Worm (Caenorhabditis elegans) whole organism, L2 larva: ENCODE measurements around the gene nduv-2.

ENCODE experiments used
- C34F6.9 ChIP-seq: fragments of 150-350 bp; optimal IDR thresholded peaks from 2 replicates; lab custom pipeline; 2014; ENCODE audit warnings: missing biosample characterization, missing genetic modification characterization
- F13H6.1 ChIP-seq: sonication (generic microtip); optimal IDR thresholded peaks from 2 replicates; lab custom pipeline; 2016; ENCODE audit warnings: missing genetic modification characterization, missing compliant biosample characterization
- R02D3.7 ChIP-seq: fragments of 150-350 bp; optimal IDR thresholded peaks from 2 replicates; lab custom pipeline; 2014; ENCODE audit warnings: missing biosample characterization, missing genetic modification characterization
- Y55F3AM.14 ChIP-seq: fragments of 200-800 bp; sonication (Bioruptor generic); optimal IDR thresholded peaks from 2 replicates; lab custom pipeline; 2018; ENCODE audit warnings: mild to moderate bottlenecking, missing genetic modification characterization, missing compliant biosample characterization
- ZK546.5 ChIP-seq: sonication (generic microtip); optimal IDR thresholded peaks from 2 replicates; lab custom pipeline; 2017; ENCODE audit warnings: missing biosample characterization, missing genetic modification characterization
- alr-1 ChIP-seq: fragments of 150-350 bp; optimal IDR thresholded peaks from 2 replicates; lab custom pipeline; 2014; ENCODE audit warnings: missing biosample characterization, missing genetic modification characterization
- aly-2 ChIP-seq: fragments of 150-350 bp; optimal IDR thresholded peaks from 2 replicates; lab custom pipeline; 2014; ENCODE audit warnings: missing biosample characterization, missing genetic modification characterization
- ama-1 ChIP-seq: fragments of 150-350 bp; optimal IDR thresholded peaks from 2 replicates; lab custom pipeline; 2018; ENCODE audit warnings: inconsistent platforms
- blmp-1 ChIP-seq: sonication (generic microtip); optimal IDR thresholded peaks from 2 replicates; lab custom pipeline; 2017; ENCODE audit warnings: missing genetic modification characterization, mild to moderate bottlenecking, missing compliant biosample characterization, antibody characterized with exemption, moderate library complexity; ENCODE audit not compliant: insufficient read depth
- ceh-16 ChIP-seq: fragments of 150-350 bp; optimal IDR thresholded peaks from 2 replicates; lab custom pipeline; 2014; ENCODE audit warnings: missing biosample characterization, missing genetic modification characterization
- ceh-82 ChIP-seq: fragments of 150-350 bp; optimal IDR thresholded peaks from 2 replicates; lab custom pipeline; 2014; ENCODE audit warnings: missing biosample characterization, missing genetic modification characterization
- crh-2 ChIP-seq: sonication (generic microtip); optimal IDR thresholded peaks from 2 replicates; lab custom pipeline; 2017; ENCODE audit warnings: missing biosample characterization, missing genetic modification characterization
- egl-27 ChIP-seq: sonication (generic microtip); optimal IDR thresholded peaks from 3 replicates; lab custom pipeline; 2017; ENCODE audit warnings: missing biosample characterization, missing genetic modification reagents, missing genetic modification characterization
- elt-1 ChIP-seq: fragments of 150-350 bp; optimal IDR thresholded peaks from 2 replicates; lab custom pipeline; 2014; ENCODE audit warnings: missing biosample characterization, missing genetic modification characterization
- elt-3 ChIP-seq: sonication (generic microtip); optimal IDR thresholded peaks from 2 replicates; lab custom pipeline; 2017; ENCODE audit warnings: missing biosample characterization, missing genetic modification characterization
- fos-1 ChIP-seq: fragments of 150-350 bp; optimal IDR thresholded peaks from 2 replicates; lab custom pipeline; 2014; ENCODE audit warnings: missing biosample characterization, missing genetic modification characterization
- gmeb-1 ChIP-seq: fragments of 150-350 bp; optimal IDR thresholded peaks from 2 replicates; lab custom pipeline; 2014; ENCODE audit warnings: missing biosample characterization, missing genetic modification characterization
- lin-11 ChIP-seq: fragments of 150-350 bp; sonication (generic microtip); optimal IDR thresholded peaks from 2 replicates; lab custom pipeline; 2014; ENCODE audit warnings: missing biosample characterization, missing genetic modification characterization, inconsistent platforms, mixed read lengths
- lin-13 ChIP-seq: fragments of 150-350 bp; optimal IDR thresholded peaks from 2 replicates; lab custom pipeline; 2014; ENCODE audit warnings: missing biosample characterization, missing genetic modification reagents, missing genetic modification characterization
- lin-39 ChIP-seq: fragments of 150-350 bp; optimal IDR thresholded peaks from 2 replicates; lab custom pipeline; 2014; ENCODE audit warnings: missing biosample characterization, missing genetic modification reagents, missing genetic modification characterization
- lsy-2 ChIP-seq, 2 experiments: fragments of 150-350 bp in 1 of 2; sonication (generic microtip) in 1 of 2; optimal IDR thresholded peaks; 2 replicates each; lab custom pipeline; 2014 to 2017; ENCODE audit warnings: missing biosample characterization in 2 of 2, missing genetic modification characterization in 2 of 2
- mab-5 ChIP-seq: fragments of 150-350 bp; optimal IDR thresholded peaks from 2 replicates; lab custom pipeline; 2014; ENCODE audit warnings: missing biosample characterization, missing genetic modification characterization
- mbf-1 ChIP-seq: sonication (generic microtip); optimal IDR thresholded peaks from 2 replicates; lab custom pipeline; 2017; ENCODE audit warnings: missing biosample characterization, missing genetic modification characterization
- mdl-1 ChIP-seq, 2 experiments: fragments of 150-350 bp in 1 of 2; sonication (generic microtip) in 1 of 2; optimal IDR thresholded peaks; 2 replicates each; lab custom pipeline; 2017; ENCODE audit warnings: missing biosample characterization in 2 of 2, missing genetic modification characterization in 2 of 2
- nhr-10 ChIP-seq: sonication (generic microtip); optimal IDR thresholded peaks from 2 replicates; lab custom pipeline; 2017; ENCODE audit warnings: missing biosample characterization, missing genetic modification characterization
- nhr-11 ChIP-seq: fragments of 150-350 bp; optimal IDR thresholded peaks from 2 replicates; lab custom pipeline; 2014; ENCODE audit warnings: missing biosample characterization, missing genetic modification characterization
- nhr-12 ChIP-seq: fragments of 150-350 bp; optimal IDR thresholded peaks from 2 replicates; lab custom pipeline; 2014; ENCODE audit warnings: missing biosample characterization, missing genetic modification characterization
- nhr-129 ChIP-seq: fragments of 150-350 bp; optimal IDR thresholded peaks from 2 replicates; lab custom pipeline; 2014; ENCODE audit warnings: missing biosample characterization, missing genetic modification characterization
- nhr-21 ChIP-seq: fragments of 150-350 bp; optimal IDR thresholded peaks from 2 replicates; lab custom pipeline; 2014; ENCODE audit warnings: missing biosample characterization, missing genetic modification characterization
- nhr-23 ChIP-seq: fragments of 150-350 bp; optimal IDR thresholded peaks from 2 replicates; lab custom pipeline; 2014; ENCODE audit warnings: missing biosample characterization, missing genetic modification reagents, missing genetic modification characterization
- nhr-237 ChIP-seq: fragments of 150-350 bp; optimal IDR thresholded peaks from 2 replicates; lab custom pipeline; 2014; ENCODE audit warnings: missing biosample characterization, missing genetic modification characterization
- nhr-25 ChIP-seq: fragments of 150-350 bp; sonication (generic microtip); optimal IDR thresholded peaks from 3 replicates; lab custom pipeline; 2014; ENCODE audit warnings: missing biosample characterization, missing genetic modification characterization
- nhr-6 ChIP-seq: fragments of 150-350 bp; optimal IDR thresholded peaks from 2 replicates; lab custom pipeline; 2014; ENCODE audit warnings: missing biosample characterization, missing genetic modification characterization
- nhr-77 ChIP-seq: fragments of 150-350 bp; optimal IDR thresholded peaks from 2 replicates; lab custom pipeline; 2014; ENCODE audit warnings: missing biosample characterization, missing genetic modification characterization
- peb-1 ChIP-seq: fragments of 150-350 bp; optimal IDR thresholded peaks from 2 replicates; lab custom pipeline; 2014; ENCODE audit warnings: missing biosample characterization, missing genetic modification characterization
- sem-4 ChIP-seq: fragments of 150-350 bp; optimal IDR thresholded peaks from 2 replicates; lab custom pipeline; 2014; ENCODE audit warnings: missing biosample characterization, missing genetic modification reagents, missing genetic modification characterization
- skn-1 ChIP-seq: sonication (generic microtip); optimal IDR thresholded peaks from 2 replicates; lab custom pipeline; 2017; ENCODE audit warnings: missing biosample characterization, missing genetic modification characterization
- sma-3 ChIP-seq: sonication (generic microtip); optimal IDR thresholded peaks from 2 replicates; lab custom pipeline; 2016; ENCODE audit warnings: missing genetic modification reagents, missing genetic modification characterization, missing compliant biosample characterization
- sma-9 ChIP-seq, 2 experiments: fragments of 150-350 bp in 1 of 2; sonication (generic microtip) in 1 of 2; optimal IDR thresholded peaks; 2 replicates each; lab custom pipeline; 2014 to 2016; ENCODE audit warnings: missing genetic modification characterization in 2 of 2, mild to moderate bottlenecking in 1 of 2, missing biosample characterization in 1 of 2, missing compliant biosample characterization in 1 of 2, missing genetic modification reagents in 1 of 2, moderate library complexity in 1 of 2
- snpc-4 ChIP-seq: fragments of 150-350 bp; optimal IDR thresholded peaks from 2 replicates; lab custom pipeline; 2014; ENCODE audit warnings: missing biosample characterization, missing genetic modification characterization
- unc-39 ChIP-seq: fragments of 150-350 bp; optimal IDR thresholded peaks from 2 replicates; lab custom pipeline; 2014; ENCODE audit warnings: missing biosample characterization, missing genetic modification characterization
- unc-55 ChIP-seq: fragments of 150-350 bp; sonication (generic microtip); optimal IDR thresholded peaks from 3 replicates; lab custom pipeline; 2014; ENCODE audit warnings: missing biosample characterization, missing genetic modification reagents, missing genetic modification characterization
- unc-62 ChIP-seq: fragments of 150-350 bp; optimal IDR thresholded peaks from 2 replicates; lab custom pipeline; 2014; ENCODE audit warnings: missing biosample characterization, missing genetic modification reagents, missing genetic modification characterization
- zag-1 ChIP-seq: fragments of 150-350 bp; optimal IDR thresholded peaks from 2 replicates; lab custom pipeline; 2014; ENCODE audit warnings: missing biosample characterization, missing genetic modification characterization
- ztf-1 ChIP-seq: fragments of 200-800 bp; sonication (Bioruptor generic); conservative IDR thresholded peaks from 2 replicates; pipeline ENCODE4 v1.3.6; 2022; ENCODE audit warnings: missing genetic modification characterization, missing compliant biosample characterization
- ztf-11 ChIP-seq: sonication (generic microtip); optimal IDR thresholded peaks from 2 replicates; lab custom pipeline; 2017; ENCODE audit warnings: missing biosample characterization, missing genetic modification characterization
- ztf-4 ChIP-seq: fragments of 150-350 bp; optimal IDR thresholded peaks from 2 replicates; lab custom pipeline; 2014; ENCODE audit warnings: missing biosample characterization, missing genetic modification characterization

The nduv-2 gene

DNA sequence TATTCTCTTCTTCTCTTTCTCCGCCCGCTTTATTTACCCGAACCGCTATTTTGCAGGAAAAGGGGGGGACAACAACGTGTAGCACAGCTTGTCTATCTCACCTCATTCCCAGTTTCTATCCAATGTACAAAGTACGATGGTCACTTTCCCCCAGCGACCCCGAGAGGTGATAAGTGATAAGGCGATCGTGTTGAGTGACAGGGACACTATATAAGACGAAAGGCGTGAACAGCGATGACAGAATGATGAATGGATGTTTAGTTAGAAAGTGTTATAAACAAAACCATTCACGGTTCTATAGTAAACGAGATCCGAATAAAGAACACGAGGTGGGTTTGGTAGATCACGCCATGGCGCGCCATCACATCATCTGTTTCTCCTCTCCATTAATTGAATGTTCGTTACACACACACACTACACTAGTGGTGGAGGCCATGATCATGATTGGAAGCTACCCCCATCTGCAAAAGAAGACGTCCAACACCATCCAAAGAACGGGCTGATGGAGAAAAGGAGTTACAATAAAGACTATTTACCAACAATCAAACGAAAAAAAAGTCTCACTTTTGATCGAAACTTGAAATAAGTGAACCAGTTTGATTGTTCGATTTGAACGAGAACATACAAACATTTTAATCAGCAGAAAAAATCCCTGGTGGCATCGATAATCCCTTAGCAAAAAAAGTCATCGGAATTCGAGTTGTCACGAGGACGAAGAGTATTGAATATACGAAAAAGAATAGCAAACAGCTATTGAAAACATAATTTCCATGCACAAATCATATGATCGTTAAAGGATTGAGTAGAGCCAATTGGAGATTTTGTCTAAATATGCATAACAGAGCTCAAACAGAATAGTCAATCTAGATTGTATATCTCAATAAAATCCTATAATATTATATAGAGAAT lies 31.2 kb upstream of the nduv-2 start (continued):
- TF ChIP-seq nhr-23 (tag; lab: Kevin White, UChicago): no peak
- no peak for TF ChIP-seq unc-39 (tag; lab: Kevin White, UChicago)
- TF ChIP-seq sma-9 (GFP tag; optimal IDR thresholded peaks at IDR 0.05; lab: Kevin White, UChicago): peak; percentile 85
- no peak for TF ChIP-seq sma-9 (tag; optimal IDR thresholded peaks at IDR 0.05; lab: Kevin White, UChicago)
- TF ChIP-seq nhr-6: no peak
- no peak for TF ChIP-seq unc-62
- TF ChIP-seq F13H6.1 (tag; lab: Kevin White, UChicago): peak; percentile 83
- peak; percentile 21 for TF ChIP-seq Y55F3AM.14 (GFP tag; lab: Kevin White, UChicago)
- no peak for TF ChIP-seq ceh-16 (tag; lab: Kevin White, UChicago)
- no peak for TF ChIP-seq lin-39
- peak; percentile 75 for TF ChIP-seq nhr-129 (tag; lab: Kevin White, UChicago)
- no peak for TF ChIP-seq sem-4 (tag; lab: Kevin White, UChicago)
- TF ChIP-seq ZK546.5: no peak
- TF ChIP-seq mdl-1 (tag; optimal IDR thresholded peaks at IDR 0.05; lab: Kevin White, UChicago): peak; percentile 44 to 75
- no peak for TF ChIP-seq ceh-82 (tag; lab: Kevin White, UChicago)

DNA sequence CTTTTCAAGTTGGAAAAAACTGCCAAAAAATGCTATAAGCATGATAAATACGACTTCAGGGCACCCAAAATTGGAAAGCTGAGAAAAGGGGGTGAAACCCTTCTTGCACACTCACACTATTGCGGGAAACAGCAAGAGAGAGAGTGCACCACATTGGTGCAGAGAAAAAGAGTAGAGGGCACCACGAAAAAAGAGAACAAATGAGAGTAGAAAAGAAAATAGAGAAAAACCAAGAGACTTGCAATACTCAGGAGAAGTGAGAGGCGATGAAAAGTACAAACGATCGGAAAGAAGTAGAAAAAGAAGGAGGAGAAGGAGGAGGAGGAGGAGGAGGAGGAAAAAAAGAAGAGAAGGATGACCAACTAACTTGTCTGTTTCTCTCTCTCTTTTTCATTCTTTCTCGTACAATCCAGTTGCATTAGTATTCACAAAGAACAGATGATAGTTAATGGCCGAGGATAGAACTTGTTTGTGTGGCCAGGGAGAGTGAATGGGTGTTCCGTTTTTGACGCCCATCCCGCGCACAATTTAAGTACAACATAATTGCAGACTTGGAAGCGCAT lies 29.9 kb upstream of the nduv-2 start:
- peak; percentile 62 for TF ChIP-seq nhr-25 (tag; lab: Kevin White, UChicago)
- peak; percentile 39 for TF ChIP-seq sma-9 (GFP tag; optimal IDR thresholded peaks at IDR 0.05; lab: Kevin White, UChicago)
- no peak for TF ChIP-seq sma-9 (tag; optimal IDR thresholded peaks at IDR 0.05; lab: Kevin White, UChicago)
- TF ChIP-seq nhr-21 (tag; lab: Kevin White, UChicago): peak; percentile 54
- TF ChIP-seq ztf-11 (tag; lab: Kevin White, UChicago): no peak
- no peak for TF ChIP-seq nhr-12 (tag; lab: Kevin White, UChicago)
- no peak for TF ChIP-seq aly-2 (tag; lab: Kevin White, UChicago)
- no peak for TF ChIP-seq nhr-11 (tag; lab: Kevin White, UChicago)
- TF ChIP-seq lsy-2 (tag; optimal IDR thresholded peaks at IDR 0.05; lab: Kevin White, UChicago): peak; percentile 39 to 80
- TF ChIP-seq ama-1: peak; percentile 76
- TF ChIP-seq mab-5 (tag; lab: Kevin White, UChicago): peak; percentile 38
- no peak for TF ChIP-seq nhr-10 (tag; lab: Kevin White, UChicago)
- TF ChIP-seq ztf-1: no peak
- TF ChIP-seq mdl-1 (tag; optimal IDR thresholded peaks at IDR 0.05; lab: Kevin White, UChicago): peak; percentile 48 to 61
- TF ChIP-seq unc-39 (tag; lab: Kevin White, UChicago): no peak
- TF ChIP-seq blmp-1: peak; percentile 90
- no peak for TF ChIP-seq elt-1 (tag; lab: Kevin White, UChicago)
- peak; percentile 88 for TF ChIP-seq C34F6.9 (tag; lab: Kevin White, UChicago)
- no peak for TF ChIP-seq gmeb-1 (tag; lab: Kevin White, UChicago)
- no peak for TF ChIP-seq ZK546.5
- TF ChIP-seq alr-1: no peak
- TF ChIP-seq ceh-16 (tag; lab: Kevin White, UChicago): peak; percentile 40
- TF ChIP-seq lin-13 (GFP tag; lab: Kevin White, UChicago): peak; percentile 72
- TF ChIP-seq nhr-77 (tag; lab: Kevin White, UChicago): no peak
- TF ChIP-seq snpc-4 (tag; lab: Kevin White, UChicago): peak; percentile 52
- no peak for TF ChIP-seq lin-11 (tag; lab: Kevin White, UChicago)
- no peak for TF ChIP-seq elt-3 (tag; lab: Kevin White, UChicago)
- peak; percentile 69 for TF ChIP-seq ztf-4
- TF ChIP-seq egl-27 (tag; lab: Kevin White, UChicago): peak; percentile 50
- no peak for TF ChIP-seq nhr-237 (tag; lab: Kevin White, UChicago)
- peak; percentile 32 for TF ChIP-seq skn-1 (tag; lab: Kevin White, UChicago)
- TF ChIP-seq crh-2 (tag; lab: Kevin White, UChicago): peak; percentile 93
- TF ChIP-seq lin-39: no peak
- no peak for TF ChIP-seq R02D3.7 (tag; lab: Kevin White, UChicago)
- no peak for TF ChIP-seq peb-1
- TF ChIP-seq sem-4 (tag; lab: Kevin White, UChicago): peak; percentile 90
- peak; percentile 66 for TF ChIP-seq fos-1 (tag; lab: Kevin White, UChicago)
- no peak for TF ChIP-seq unc-62
- peak; percentile 90 for TF ChIP-seq zag-1
- no peak for TF ChIP-seq sma-3 (GFP tag; lab: Kevin White, UChicago)
- peak; percentile 53 for TF ChIP-seq Y55F3AM.14 (GFP tag; lab: Kevin White, UChicago)
- no peak for TF ChIP-seq ceh-82 (tag; lab: Kevin White, UChicago)
- peak; percentile 89 for TF ChIP-seq nhr-129 (tag; lab: Kevin White, UChicago)
- no peak for TF ChIP-seq nhr-23 (tag; lab: Kevin White, UChicago)
- no peak for TF ChIP-seq mbf-1 (tag; lab: Kevin White, UChicago)
- peak; percentile 92 for TF ChIP-seq unc-55
- no peak for TF ChIP-seq nhr-6
- TF ChIP-seq F13H6.1 (tag; lab: Kevin White, UChicago): peak; percentile 80
